Fruit fly (Drosophila melanogaster): ENCODE data around the gene Tengl3.

The Tengl3 gene

dm6 chr2L:2238151-2238550 is at the start of gene Tengl3:
TSS of gene Tengl3 (minus strand) at chr2L:2238251.
- TF ChIP-seq usp (GFP tag; optimal IDR thresholded peaks at IDR 0.05) (no peak), Dfd (GFP tag; optimal IDR thresholded peaks at IDR 0.05) (no peak), Mio (GFP tag; optimal IDR thresholded peaks at IDR 0.05) (no peak), Hnf4 (GFP tag; optimal IDR thresholded peaks at IDR 0.05) (no peak)

dm6 chr2L:2287807-2288206 is 49.8 kb upstream of the Tengl3 start, which contains the start of gene CG42658:
TSS of gene CG42658 (minus strand) at chr2L:2287907.
- TF ChIP-seq Dif (GFP tag; optimal IDR thresholded peaks at IDR 0.05; ENCODE audit: partially characterized antibody) (no peak), psq (GFP tag; optimal IDR thresholded peaks at IDR 0.05) (no peak), foxo (GFP tag; optimal IDR thresholded peaks at IDR 0.05) (no peak), dl (GFP tag; optimal IDR thresholded peaks at IDR 0.05; ENCODE audit: insufficient read depth in 1 of 2, partially characterized antibody in 2 of 2) (no peak), Vsx2 (GFP tag; optimal IDR thresholded peaks at IDR 0.05; ENCODE audit: partially characterized antibody) (no peak), Abd-B (GFP tag; optimal IDR thresholded peaks at IDR 0.05) (no peak), pan (optimal IDR thresholded peaks at IDR 0.05) (no peak), sage (GFP tag; optimal IDR thresholded peaks at IDR 0.05) (no peak), jim (GFP tag; optimal IDR thresholded peaks at IDR 0.05) (no peak), Sp1 (GFP tag; optimal IDR thresholded peaks at IDR 0.05) (no peak), dsf (GFP tag; optimal IDR thresholded peaks at IDR 0.05; ENCODE audit: borderline replicate concordance) (no peak), brk (GFP tag; optimal IDR thresholded peaks at IDR 0.05) (no peak), Hr78 (GFP tag; optimal IDR thresholded peaks at IDR 0.05) (no peak), rgr (GFP tag; optimal IDR thresholded peaks at IDR 0.05) (no peak), woc (GFP tag; optimal IDR thresholded peaks at IDR 0.05) (no peak), Mio (GFP tag; optimal IDR thresholded peaks at IDR 0.05) (no peak)

- TF ChIP-seq Vsx2 (GFP tag; optimal IDR thresholded peaks at IDR 0.05; ENCODE audit: partially characterized antibody) (no peak), dmrt93B (GFP tag; optimal IDR thresholded peaks at IDR 0.05) (no peak), Dfd (GFP tag; optimal IDR thresholded peaks at IDR 0.05) (no peak), OdsH (GFP tag; optimal IDR thresholded peaks at IDR 0.05) (no peak), woc (GFP tag; optimal IDR thresholded peaks at IDR 0.05) (no peak), tai (GFP tag; optimal IDR thresholded peaks at IDR 0.05) (no peak), CG32264 (GFP tag; optimal IDR thresholded peaks at IDR 0.05) (no peak), Sp1 (GFP tag; optimal IDR thresholded peaks at IDR 0.05) (no peak), CrebA (GFP tag; optimal IDR thresholded peaks at IDR 0.05; ENCODE audit: borderline replicate concordance) (no peak), usp (GFP tag; optimal IDR thresholded peaks at IDR 0.05) (no peak), foxo (GFP tag; optimal IDR thresholded peaks at IDR 0.05) (no peak), Jra (GFP tag; optimal IDR thresholded peaks at IDR 0.05) (no peak)
Observed at dm6 chr2L:2286773-2287172, 48.7 kb upstream of the Tengl3 start, which contains the start of gene CG31681. TSS of gene CG31681 (minus strand) at chr2L:2286873.

- no peak for TF ChIP-seq Abd-B (GFP tag; optimal IDR thresholded peaks at IDR 0.05)
- no peak for TF ChIP-seq Hr78 (GFP tag; optimal IDR thresholded peaks at IDR 0.05)
- no peak for TF ChIP-seq jim (GFP tag; optimal IDR thresholded peaks at IDR 0.05)
- no peak for TF ChIP-seq h (GFP tag; optimal IDR thresholded peaks at IDR 0.05)
Observed at dm6 chr2L:2284863-2285262, 46.8 kb upstream of the Tengl3 start, which contains the start of gene CG4271. TSS of gene CG4271 (plus strand) at chr2L:2285163.

- TF ChIP-seq fru (GFP tag; optimal IDR thresholded peaks at IDR 0.05) (no peak), HLH106 (tag; optimal IDR thresholded peaks at IDR 0.05) (no peak), Jra (GFP tag; optimal IDR thresholded peaks at IDR 0.05) (no peak), Mio (GFP tag; optimal IDR thresholded peaks at IDR 0.05) (no peak), Sp1 (GFP tag; optimal IDR thresholded peaks at IDR 0.05) (no peak), rgr (GFP tag; optimal IDR thresholded peaks at IDR 0.05) (no peak), ey (GFP tag; optimal IDR thresholded peaks at IDR 0.05) (no peak), dl (GFP tag; optimal IDR thresholded peaks at IDR 0.05; ENCODE audit: insufficient read depth in 1 of 2, partially characterized antibody in 2 of 2) (no peak), Hnf4 (GFP tag; optimal IDR thresholded peaks at IDR 0.05) (no peak), Myc (optimal IDR thresholded peaks at IDR 0.05) (no peak), Dif (GFP tag; optimal IDR thresholded peaks at IDR 0.05; ENCODE audit: partially characterized antibody) (no peak), usp (GFP tag; optimal IDR thresholded peaks at IDR 0.05) (no peak), CG9705 (GFP tag; optimal IDR thresholded peaks at IDR 0.05) (no peak), dsf (GFP tag; optimal IDR thresholded peaks at IDR 0.05; ENCODE audit: borderline replicate concordance) (no peak), brk (GFP tag; optimal IDR thresholded peaks at IDR 0.05) (no peak), psq (GFP tag; optimal IDR thresholded peaks at IDR 0.05) (no peak), Hr78 (GFP tag; optimal IDR thresholded peaks at IDR 0.05) (no peak), Rel (GFP tag; optimal IDR thresholded peaks at IDR 0.05) (no peak), Rel (tag; optimal IDR thresholded peaks at IDR 0.05) (no peak), N (GFP tag; optimal IDR thresholded peaks at IDR 0.05) (no peak)
Observed at dm6 chr2L:2269040-2269439, 31.0 kb upstream of the Tengl3 start, which contains the start of gene CG17242. TSS of gene CG17242 (minus strand) at chr2L:2269140.

All from whole organism, wandering third instar larva.